Worm (Caenorhabditis elegans): Measurements from ENCODE around the gene grl-11.

grl-11 gene

DNA sequence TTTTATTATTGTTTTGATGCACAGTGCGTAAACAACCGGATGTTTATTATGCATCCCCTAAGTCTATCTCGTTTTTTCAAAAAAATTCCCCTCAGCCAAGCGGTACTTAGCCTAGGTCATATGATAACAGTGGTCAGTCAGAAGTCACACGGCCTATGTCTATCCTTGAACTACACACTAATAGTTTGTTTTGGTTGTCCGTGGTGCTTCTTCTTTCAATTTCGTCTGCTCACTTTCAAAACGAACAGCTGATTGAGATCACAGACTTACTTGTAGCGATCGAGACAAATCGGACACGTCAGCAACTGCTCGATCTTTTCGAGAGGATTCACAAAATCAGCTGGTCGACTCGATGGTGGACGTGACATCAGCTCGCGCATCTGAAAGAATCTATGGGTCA is 34.8 kb upstream of the grl-11 start:
- TF ChIP-seq nhr-20 (tag; optimal IDR thresholded peaks at IDR 0.05) (no peak), xbp-1 (tag; optimal IDR thresholded peaks at IDR 0.05) (no peak), jun-1 (tag; optimal IDR thresholded peaks at IDR 0.05) (no peak), efl-1 (optimal IDR thresholded peaks at IDR 0.05) (no peak), efl-1 (GFP tag; optimal IDR thresholded peaks at IDR 0.05 in 1 of 2) (peak; percentile 10 to 94), zip-4 (GFP tag; optimal IDR thresholded peaks at IDR 0.05) (no peak), pax-3 (tag; optimal IDR thresholded peaks at IDR 0.05) (no peak), elt-3 (tag; optimal IDR thresholded peaks at IDR 0.05) (no peak), ets-5 (GFP tag; IDR thresholded peaks at IDR 0.05) (no peak), nhr-47 (tag; optimal IDR thresholded peaks at IDR 0.05) (no peak), vab-15 (tag; optimal IDR thresholded peaks at IDR 0.05) (no peak), ztf-11 (tag; optimal IDR thresholded peaks at IDR 0.05) (no peak), dsc-1 (tag; optimal IDR thresholded peaks at IDR 0.05) (no peak), efl-3 (GFP tag; optimal IDR thresholded peaks at IDR 0.05) (no peak), unc-62 (GFP tag; optimal IDR thresholded peaks at IDR 0.05) (no peak), rnt-1 (tag; optimal IDR thresholded peaks at IDR 0.05) (peak; percentile 46), zag-1 (tag; optimal IDR thresholded peaks at IDR 0.05) (no peak), lsy-2 (tag; optimal IDR thresholded peaks at IDR 0.05) (peak in 1 of 2 experiments; percentile 42), mep-1 (tag; optimal IDR thresholded peaks at IDR 0.05) (no peak), C16A3.4 (tag; optimal IDR thresholded peaks at IDR 0.05) (no peak), nhr-71 (tag; optimal IDR thresholded peaks at IDR 0.05) (peak; percentile 40), fos-1 (tag; optimal IDR thresholded peaks at IDR 0.05) (no peak), lin-14 (GFP tag; optimal IDR thresholded peaks at IDR 0.05) (peak; percentile 40), ceh-90 (tag; optimal IDR thresholded peaks at IDR 0.05) (no peak), blmp-1 (tag; optimal IDR thresholded peaks at IDR 0.05) (no peak), tlp-1 (tag; optimal IDR thresholded peaks at IDR 0.05) (no peak), nhr-19 (GFP tag; conservative IDR thresholded peaks at IDR 0.05) (no peak; the same call in 1 of the 2 replicates), unc-98 (GFP tag; IDR thresholded peaks at IDR 0.05) (no peak), dpl-1 (GFP tag; optimal IDR thresholded peaks at IDR 0.05) (no peak), lin-35 (GFP tag; optimal IDR thresholded peaks at IDR 0.05) (no peak), snpc-4 (tag; optimal IDR thresholded peaks at IDR 0.05) (no peak), nhr-76 (tag; optimal IDR thresholded peaks at IDR 0.05) (no peak), pqm-1 (tag; optimal IDR thresholded peaks at IDR 0.05) (no peak)

DNA sequence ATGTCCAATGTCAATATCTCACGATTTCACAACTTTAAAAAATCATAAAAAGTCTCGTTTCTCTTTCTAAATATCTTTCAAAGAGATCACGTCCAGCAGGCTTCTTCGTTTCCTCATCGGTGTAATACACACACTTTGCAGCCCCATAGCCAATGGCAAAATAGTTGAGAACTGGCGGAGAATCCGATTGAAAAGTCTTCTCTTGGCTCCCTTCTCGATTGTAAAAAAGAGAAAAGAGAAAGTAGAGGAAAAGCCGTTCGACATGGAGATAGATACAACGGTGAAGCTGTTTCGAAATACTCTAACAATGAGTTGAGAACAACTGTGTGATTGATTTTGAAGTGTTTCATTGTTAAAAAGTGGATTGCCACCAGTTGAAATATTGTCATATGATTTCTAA is 33.6 kb upstream of the grl-11 start:
- no peak for TF ChIP-seq grh-1 (GFP tag; IDR thresholded peaks at IDR 0.05)
- no peak for TF ChIP-seq unc-62 (GFP tag; optimal IDR thresholded peaks at IDR 0.05)
- no peak for TF ChIP-seq efl-3 (GFP tag; optimal IDR thresholded peaks at IDR 0.05)
- peak; percentile 25 for TF ChIP-seq nhr-20 (tag; optimal IDR thresholded peaks at IDR 0.05)
- no peak for TF ChIP-seq sox-4 (tag; optimal IDR thresholded peaks at IDR 0.05)
- TF ChIP-seq F16B12.6 (tag; optimal IDR thresholded peaks at IDR 0.05), result no peak
- peak in 1 of 2 experiments; percentile 16 for TF ChIP-seq mdl-1 (tag; optimal IDR thresholded peaks at IDR 0.05)
- TF ChIP-seq C04F5.9 (tag; optimal IDR thresholded peaks at IDR 0.05), result no peak
- no peak for TF ChIP-seq sup-37 (GFP tag; optimal IDR thresholded peaks at IDR 0.05)
- TF ChIP-seq swsn-7 (tag; optimal IDR thresholded peaks at IDR 0.05), result no peak
- TF ChIP-seq lsy-2 (tag; optimal IDR thresholded peaks at IDR 0.05), result peak; percentile 6 to 52
- no peak for TF ChIP-seq hlh-4 (tag; optimal IDR thresholded peaks at IDR 0.05)
- TF ChIP-seq blmp-1 (tag; optimal IDR thresholded peaks at IDR 0.05), result no peak
- peak; percentile 64 for TF ChIP-seq rnt-1 (tag; optimal IDR thresholded peaks at IDR 0.05)
- no peak for TF ChIP-seq hlh-17 (GFP tag; optimal IDR thresholded peaks at IDR 0.05; ENCODE audit: borderline replicate concordance)
- TF ChIP-seq alr-1 (tag; optimal IDR thresholded peaks at IDR 0.05; ENCODE audit: borderline replicate concordance), result no peak
- TF ChIP-seq efl-1 (optimal IDR thresholded peaks at IDR 0.05), result no peak
- no peak for TF ChIP-seq efl-1 (GFP tag; optimal IDR thresholded peaks at IDR 0.05 in 1 of 2)
- no peak for TF ChIP-seq ets-5 (GFP tag; IDR thresholded peaks at IDR 0.05)
- TF ChIP-seq lin-39 (tag; optimal IDR thresholded peaks at IDR 0.05), result peak; percentile 4
- TF ChIP-seq nhr-77 (tag; optimal IDR thresholded peaks at IDR 0.05), result no peak
- TF ChIP-seq lin-15B (tag; optimal IDR thresholded peaks at IDR 0.05), result no peak
- no peak for TF ChIP-seq elt-2 (tag; optimal IDR thresholded peaks at IDR 0.05)
- TF ChIP-seq lir-3 (tag; optimal IDR thresholded peaks at IDR 0.05; ENCODE audit: poor library complexity), result no peak
- no peak for TF ChIP-seq ceh-90 (tag; optimal IDR thresholded peaks at IDR 0.05)
- no peak for TF ChIP-seq aly-2 (tag; optimal IDR thresholded peaks at IDR 0.05)
- TF ChIP-seq mab-9 (GFP tag; IDR thresholded peaks at IDR 0.05), result no peak
- TF ChIP-seq mep-1 (tag; optimal IDR thresholded peaks at IDR 0.05), result peak; percentile 40
- no peak for TF ChIP-seq nhr-12 (tag; optimal IDR thresholded peaks at IDR 0.05)
- TF ChIP-seq lin-14 (GFP tag; optimal IDR thresholded peaks at IDR 0.05), result peak; percentile 82
- TF ChIP-seq nhr-19 (GFP tag; conservative IDR thresholded peaks at IDR 0.05), result peak; percentile 22; the same call in 1 of the 2 replicates
